Fruit fly (Drosophila melanogaster): ENCODE results near the gene lmgB.
A peak's percentile ranks its signal among the peaks of the same experiment; 100 is the strongest.

The lmgB gene

DNA sequence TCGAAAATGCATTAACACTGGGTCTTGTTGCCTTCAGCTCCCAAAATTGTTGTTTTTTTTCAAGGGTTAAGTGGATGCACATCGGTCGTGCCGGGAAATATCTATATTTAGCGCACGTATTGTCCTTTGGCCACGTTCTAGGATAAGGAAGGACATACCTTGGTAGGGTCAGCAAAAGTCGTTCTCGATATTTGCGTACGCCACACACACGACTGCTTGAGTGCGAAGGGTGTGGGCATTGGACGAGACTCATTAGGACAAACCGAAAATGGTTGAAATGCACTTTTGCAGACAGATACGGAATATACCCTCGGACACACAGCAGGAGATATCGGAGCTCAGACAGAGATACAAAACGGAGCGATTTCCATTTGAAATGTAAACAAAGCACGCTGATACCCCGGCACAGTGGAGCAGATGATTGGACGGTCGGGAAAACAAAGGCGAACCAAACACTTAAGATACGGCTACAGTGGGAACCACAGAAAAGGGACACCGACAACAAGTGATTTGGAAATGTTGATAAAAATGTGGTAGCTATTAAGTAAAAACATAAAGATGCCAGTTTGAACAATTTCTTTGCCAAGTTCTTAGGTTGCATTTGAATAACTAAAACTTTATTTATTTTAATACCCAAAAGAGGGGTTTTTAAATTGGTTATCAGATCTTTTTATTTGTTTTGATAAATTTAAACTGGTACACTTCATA is 17.1 kb upstream of the lmgB start (continued):
- TF ChIP-seq CG17186 (GFP tag; optimal IDR thresholded peaks at IDR 0.05) (no peak), crp (GFP tag; optimal IDR thresholded peaks at IDR 0.05) (no peak), CG9215 (GFP tag; IDR thresholded peaks at IDR 0.05) (no peak), CG7271 (tag; optimal IDR thresholded peaks at IDR 0.05) (no peak), tgo (GFP tag; IDR thresholded peaks at IDR 0.05) (no peak), CG17361 (GFP tag; IDR thresholded peaks at IDR 0.05) (0 out of 3 replicates have a peak, but pooled peaks have one; percentile 12), ind (GFP tag; optimal IDR thresholded peaks at IDR 0.05) (no peak), Doc3 (GFP tag; IDR thresholded peaks at IDR 0.05; ENCODE audit: partially characterized antibody) (no peak), CG12104 (GFP tag; optimal IDR thresholded peaks at IDR 0.05) (no peak), lola (GFP tag; optimal IDR thresholded peaks at IDR 0.05) (peak in 1 of 3 experiments; percentile 9), salm (tag; optimal IDR thresholded peaks at IDR 0.05) (no peak), az2 (GFP tag; optimal IDR thresholded peaks at IDR 0.05) (peak; percentile 0), Nf-YC (tag; optimal IDR thresholded peaks at IDR 0.05) (no peak), lov (optimal IDR thresholded peaks at IDR 0.05) (no peak), lov (GFP tag; IDR thresholded peaks at IDR 0.05) (no peak), CG7372 (GFP tag; IDR thresholded peaks at IDR 0.05) (no peak), CG9932 (GFP tag; IDR thresholded peaks at IDR 0.05) (no peak), CG11560 (tag; IDR thresholded peaks at IDR 0.05) (no peak), CG42726 (GFP tag; IDR thresholded peaks at IDR 0.05; ENCODE audit: partially characterized antibody) (no peak), Sox102F (GFP tag; optimal IDR thresholded peaks at IDR 0.05) (peak; percentile 6), Hr39 (optimal IDR thresholded peaks at IDR 0.05) (no peak), bsh (GFP tag; optimal IDR thresholded peaks at IDR 0.05) (peak in 1 of 2 experiments; percentile 35), CG9727 (GFP tag; optimal IDR thresholded peaks at IDR 0.05) (no peak), PHDP (tag; optimal IDR thresholded peaks at IDR 0.05) (no peak), Hmx (GFP tag; optimal IDR thresholded peaks at IDR 0.05) (no peak), CG12155 (GFP tag; optimal IDR thresholded peaks at IDR 0.05) (no peak), otp (GFP tag; IDR thresholded peaks at IDR 0.05) (no peak), CG7928 (GFP tag; optimal IDR thresholded peaks at IDR 0.05) (no peak), gem (tag; optimal IDR thresholded peaks at IDR 0.05) (peak; percentile 12), vvl (GFP tag; IDR thresholded peaks at IDR 0.05) (peak; percentile 24; the same call in 1 of the 2 replicates), btn (GFP tag; optimal IDR thresholded peaks at IDR 0.05) (no peak), CG14710 (tag; optimal IDR thresholded peaks at IDR 0.05) (peak; percentile 9), tup (GFP tag; optimal IDR thresholded peaks at IDR 0.05) (peak; percentile 15), eyg (GFP tag; optimal IDR thresholded peaks at IDR 0.05) (no peak), Oli (tag; optimal IDR thresholded peaks at IDR 0.05) (peak; percentile 1), ci (GFP tag; IDR thresholded peaks at IDR 0.05) (0 out of 3 replicates have a peak, but pooled peaks have one; percentile 15), Fer3 (tag; optimal IDR thresholded peaks at IDR 0.05) (no peak), row (GFP tag; IDR thresholded peaks at IDR 0.05) (peak; percentile 38; the same call in 2 of the 3 replicates), CG4707 (GFP tag; optimal IDR thresholded peaks at IDR 0.05) (peak; percentile 39)

DNA sequence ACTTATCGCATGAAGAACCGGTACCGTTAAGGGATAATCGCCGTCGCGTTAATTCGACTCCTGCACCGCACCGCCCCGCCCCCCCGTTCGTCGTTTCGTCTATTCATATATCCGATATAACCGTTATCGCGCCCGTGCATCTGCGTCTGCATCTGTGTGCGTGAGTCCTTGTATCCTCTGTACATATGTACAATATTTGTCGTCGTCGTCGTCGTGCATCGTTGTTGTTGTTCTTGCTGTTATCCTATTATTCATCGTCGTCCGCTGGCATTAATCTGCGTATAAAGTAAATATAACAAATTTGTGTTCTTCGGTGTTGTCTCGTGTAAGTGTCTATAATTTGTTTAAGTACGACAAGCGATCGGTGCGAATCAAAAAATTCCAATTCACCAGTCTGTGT is 16.2 kb upstream of the lmgB start:
- TF ChIP-seq chm (GFP tag; IDR thresholded peaks at IDR 0.05) (peak; percentile 45; the same call in 1 of the 2 replicates), CG16813 (GFP tag; IDR thresholded peaks at IDR 0.05; ENCODE audit: partially characterized antibody) (no peak), CG1792 (GFP tag; optimal IDR thresholded peaks at IDR 0.05) (no peak), twi (tag; optimal IDR thresholded peaks at IDR 0.05) (peak; percentile 5), run (tag; optimal IDR thresholded peaks at IDR 0.05) (no peak), crol (GFP tag; IDR thresholded peaks at IDR 0.05) (peak; percentile 51; the same call in 1 of the 2 replicates), CG32772 (GFP tag; IDR thresholded peaks at IDR 0.05) (no peak), sens (GFP tag) (peak; percentile 15), CG10959 (GFP tag; IDR thresholded peaks at IDR 0.05) (no peak), Med (GFP tag) (peak; percentile 53), NC2α (GFP tag; optimal IDR thresholded peaks at IDR 0.05) (no peak), phol (tag; optimal IDR thresholded peaks at IDR 0.05) (no peak), cg (GFP tag; optimal IDR thresholded peaks at IDR 0.05) (peak; percentile 28), CG4360 (GFP tag; IDR thresholded peaks at IDR 0.05) (peak; percentile 76)
